Worm (Caenorhabditis elegans) whole organism, young adult: Measurements from ENCODE around the gene B0252.8.

Experiments
- B0019.2 ChIP-seq: fragments of 200-800 bp; sonication (Bioruptor generic); conservative IDR thresholded peaks from 2 replicates; pipeline ENCODE4 v1.3.6; 2022; ENCODE audit warnings: missing genetic modification reagents, missing genetic modification characterization, missing compliant biosample characterization
- B0035.1 ChIP-seq: sonication (generic microtip); optimal IDR thresholded peaks from 2 replicates; lab custom pipeline; 2016; ENCODE audit warnings: missing genetic modification characterization, mild to moderate bottlenecking, missing compliant biosample characterization, missing genotype, missing genetic modification reagents
- B0261.1 ChIP-seq: sonication (generic microtip); optimal IDR thresholded peaks from 2 replicates; lab custom pipeline; 2016; ENCODE audit warnings: mild to moderate bottlenecking, missing genetic modification characterization, moderate library complexity, missing compliant biosample characterization
- B0336.3 ChIP-seq: fragments of 200-800 bp; sonication (Bioruptor generic); IDR thresholded peaks from 2 replicates; pipeline ENCODE4 v1.3.6; 2022; ENCODE audit warnings: missing genetic modification characterization, missing compliant biosample characterization
- C06A6.2 ChIP-seq: fragments of 200-800 bp; sonication (Bioruptor generic); conservative IDR thresholded peaks from 2 replicates; pipeline ENCODE4 v1.3.6; 2022; ENCODE audit warnings: missing genetic modification characterization, missing compliant biosample characterization
- F22D6.2 ChIP-seq: sonication (generic microtip); optimal IDR thresholded peaks from 2 replicates; lab custom pipeline; 2016; ENCODE audit warnings: mild to moderate bottlenecking, missing genetic modification characterization, missing compliant biosample characterization
- F23B12.7 ChIP-seq: sonication (generic microtip); optimal IDR thresholded peaks from 2 replicates; lab custom pipeline; 2017; ENCODE audit warnings: missing genetic modification characterization, mild to moderate bottlenecking, missing compliant biosample characterization, antibody characterized with exemption, moderate library complexity; ENCODE audit not compliant: insufficient read depth
- F33H1.4 ChIP-seq: fragments of 200-800 bp; sonication (Bioruptor generic); IDR thresholded peaks from 2 replicates; pipeline ENCODE4 v1.3.6; 2022; ENCODE audit warnings: missing genetic modification reagents, missing genetic modification characterization, missing compliant biosample characterization
- F37B4.10 ChIP-seq: fragments of 200-800 bp; sonication (Bioruptor generic); IDR thresholded peaks from 2 replicates; pipeline ENCODE4 v1.3.6; 2022; ENCODE audit warnings: missing genetic modification characterization, missing compliant biosample characterization
- F49E8.2 ChIP-seq: sonication (generic microtip); optimal IDR thresholded peaks from 3 replicates; lab custom pipeline; 2017; ENCODE audit warnings: missing genetic modification characterization, mild to moderate bottlenecking, missing compliant biosample characterization, antibody characterized with exemption, moderate library complexity; ENCODE audit not compliant: insufficient read depth
- F55B11.4 ChIP-seq: sonication (generic microtip); optimal IDR thresholded peaks from 2 replicates; lab custom pipeline; 2016; ENCODE audit warnings: missing compliant biosample characterization, missing genetic modification characterization, borderline replicate concordance; ENCODE audit not compliant: insufficient read depth
- Y53F4B.3 ChIP-seq: fragments of 200-800 bp; sonication (Bioruptor generic); IDR thresholded peaks from 2 replicates; pipeline ENCODE4 v1.3.6; 2022; ENCODE audit warnings: missing genetic modification reagents, missing genetic modification characterization, missing compliant biosample characterization
- Y56A3A.18 ChIP-seq: fragments of 200-800 bp; sonication (Bioruptor generic); IDR thresholded peaks from 2 replicates; pipeline ENCODE4 v1.3.6; 2022; ENCODE audit warnings: missing genetic modification reagents, missing genetic modification characterization, missing compliant biosample characterization
- ama-1 ChIP-seq, 3 experiments: fragments of 150-350 bp in 1 of 3; sonication (generic microtip) in 2 of 3; optimal IDR thresholded peaks; 2 replicates each; lab custom pipeline; 2014 to 2018; ENCODE audit warnings: missing biosample characterization in 2 of 3, missing genetic modification characterization in 2 of 3, missing genetic modification reagents in 2 of 3
- aptf-2 ChIP-seq: fragments of 200-800 bp; sonication (Bioruptor generic); conservative IDR thresholded peaks from 2 replicates; pipeline ENCODE4 v1.3.6; 2022; ENCODE audit warnings: missing genetic modification reagents, missing genetic modification characterization, missing compliant biosample characterization
- attf-6 ChIP-seq: fragments of 200-800 bp; sonication (Bioruptor generic); IDR thresholded peaks from 2 replicates; pipeline ENCODE4 v1.3.6; 2022; ENCODE audit warnings: missing genetic modification reagents, missing genetic modification characterization, missing compliant biosample characterization
- bed-2 ChIP-seq: fragments of 200-800 bp; sonication (Bioruptor generic); IDR thresholded peaks from 2 replicates; pipeline ENCODE4 v1.3.6; 2022; ENCODE audit warnings: missing genetic modification reagents, missing genetic modification characterization, missing compliant biosample characterization
- ccch-3 ChIP-seq: fragments of 200-800 bp; sonication (Bioruptor generic); optimal IDR thresholded peaks from 2 replicates; lab custom pipeline; 2018; ENCODE audit warnings: mild to moderate bottlenecking, missing genetic modification characterization, missing compliant biosample characterization
- cebp-1 ChIP-seq, 2 experiments: fragments of 200-800 bp in 1 of 2; sonication (Bioruptor generic) in 1 of 2; sonication (generic microtip) in 1 of 2; IDR thresholded peaks in 1 of 2; optimal IDR thresholded peaks in 1 of 2; 2 replicates each; pipeline versions ENCODE4 v1.3.6 to Lab custom; 2017 to 2022; ENCODE audit warnings: missing compliant biosample characterization in 2 of 2, missing genetic modification characterization in 2 of 2, mild to moderate bottlenecking in 1 of 2, missing genetic modification reagents in 1 of 2, moderate library complexity in 1 of 2
- ceh-27 ChIP-seq: fragments of 200-800 bp; sonication (Bioruptor generic); optimal IDR thresholded peaks from 2 replicates; lab custom pipeline; 2018; ENCODE audit warnings: mild to moderate bottlenecking, missing genetic modification characterization, moderate library complexity, missing compliant biosample characterization
- ceh-79 ChIP-seq: sonication (generic microtip); optimal IDR thresholded peaks from 2 replicates; lab custom pipeline; 2017; ENCODE audit warnings: mild to moderate bottlenecking, missing genetic modification characterization, missing compliant biosample characterization
- dpff-1 ChIP-seq: sonication (generic microtip); optimal IDR thresholded peaks from 2 replicates; lab custom pipeline; 2017; ENCODE audit warnings: mild to moderate bottlenecking, missing genetic modification characterization, missing compliant biosample characterization
- dpl-1 ChIP-seq: fragments of 150-350 bp; optimal IDR thresholded peaks from 2 replicates; lab custom pipeline; 2014; ENCODE audit warnings: missing biosample characterization, missing genetic modification reagents, missing genetic modification characterization
- fkh-3 ChIP-seq: sonication (generic microtip); optimal IDR thresholded peaks from 2 replicates; lab custom pipeline; 2016; ENCODE audit warnings: mild to moderate bottlenecking, missing genetic modification characterization, missing compliant biosample characterization
- him-1 ChIP-seq: sonication (generic microtip); optimal IDR thresholded peaks from 2 replicates; lab custom pipeline; 2016; ENCODE audit warnings: missing genotype, missing genetic modification reagents, missing genetic modification characterization, missing compliant biosample characterization
- hlh-12 ChIP-seq: sonication (generic microtip); optimal IDR thresholded peaks from 2 replicates; lab custom pipeline; 2016; ENCODE audit warnings: missing genetic modification characterization, missing compliant biosample characterization
- hmg-1.2 ChIP-seq: fragments of 200-800 bp; sonication (Bioruptor generic); IDR thresholded peaks from 2 replicates; pipeline ENCODE4 v1.3.6; 2022; ENCODE audit warnings: missing genetic modification reagents, missing genetic modification characterization, missing compliant biosample characterization
- hmg-20 ChIP-seq: fragments of 200-800 bp; sonication (Bioruptor generic); IDR thresholded peaks from 2 replicates; pipeline ENCODE4 v1.3.6; 2022; ENCODE audit warnings: missing genetic modification reagents, missing genetic modification characterization, missing compliant biosample characterization
- lag-1 ChIP-seq: fragments of 200-800 bp; sonication (Bioruptor generic); IDR thresholded peaks from 2 replicates; pipeline ENCODE4 v1.3.6; 2022; ENCODE audit warnings: missing genetic modification reagents, missing genetic modification characterization, missing compliant biosample characterization
- lin-40 ChIP-seq: sonication (generic microtip); optimal IDR thresholded peaks from 2 replicates; lab custom pipeline; 2016; ENCODE audit warnings: missing genetic modification characterization, mild to moderate bottlenecking, missing compliant biosample characterization, missing genotype, missing genetic modification reagents
- lir-1 ChIP-seq: fragments of 200-800 bp; sonication (Bioruptor generic); conservative IDR thresholded peaks from 2 replicates; pipeline ENCODE4 v1.3.6; 2022; ENCODE audit warnings: missing genetic modification reagents, missing genetic modification characterization, missing compliant biosample characterization
- madf-10 ChIP-seq: sonication (generic microtip); optimal IDR thresholded peaks from 2 replicates; lab custom pipeline; 2016; ENCODE audit warnings: mild to moderate bottlenecking, missing genetic modification characterization, missing compliant biosample characterization
- nfyb-1 ChIP-seq: fragments of 200-800 bp; sonication (Bioruptor generic); IDR thresholded peaks from 2 replicates; pipeline ENCODE4 v1.3.6; 2022; ENCODE audit warnings: missing genetic modification reagents, missing genetic modification characterization, missing compliant biosample characterization
- nhr-179 ChIP-seq: sonication (generic microtip); optimal IDR thresholded peaks from 2 replicates; lab custom pipeline; 2016; ENCODE audit warnings: mild to moderate bottlenecking, missing genetic modification characterization, missing compliant biosample characterization
- nhr-90 ChIP-seq: sonication (generic microtip); optimal IDR thresholded peaks from 2 replicates; lab custom pipeline; 2016; ENCODE audit warnings: missing genotype, mild to moderate bottlenecking, missing genetic modification characterization, missing compliant biosample characterization
- pbrm-1 ChIP-seq: fragments of 200-800 bp; sonication (Bioruptor generic); IDR thresholded peaks from 2 replicates; pipeline ENCODE4 v1.3.6; 2022; ENCODE audit warnings: missing genetic modification reagents, missing genetic modification characterization, missing compliant biosample characterization
- pha-4 ChIP-seq: fragments of 150-350 bp; sonication (generic microtip); optimal IDR thresholded peaks from 2 replicates; lab custom pipeline; 2014; ENCODE audit warnings: missing biosample characterization, missing genetic modification reagents, missing genetic modification characterization
- sdz-38 ChIP-seq: sonication (generic microtip); optimal IDR thresholded peaks from 2 replicates; lab custom pipeline; 2016; ENCODE audit warnings: missing genotype, missing genetic modification characterization, missing compliant biosample characterization
- snpc-1.1 ChIP-seq: sonication (generic microtip); optimal IDR thresholded peaks from 2 replicates; lab custom pipeline; 2017; ENCODE audit warnings: missing genetic modification characterization, mild to moderate bottlenecking, missing compliant biosample characterization, antibody characterized with exemption, moderate library complexity, missing genotype, missing genetic modification reagents; ENCODE audit not compliant: insufficient read depth
- tbp1 ChIP-seq: fragments of 200-800 bp; sonication (Bioruptor generic); optimal IDR thresholded peaks from 2 replicates; lab custom pipeline; 2018; ENCODE audit warnings: mild to moderate bottlenecking, missing genetic modification characterization, missing compliant biosample characterization
- tbx-9 ChIP-seq: sonication (generic microtip); optimal IDR thresholded peaks from 2 replicates; lab custom pipeline; 2016; ENCODE audit warnings: borderline replicate concordance, missing genetic modification characterization, inconsistent platforms, missing compliant biosample characterization
- tlf-1 ChIP-seq: fragments of 200-800 bp; sonication (Bioruptor generic); optimal IDR thresholded peaks from 2 replicates; lab custom pipeline; 2018; ENCODE audit warnings: mild to moderate bottlenecking, missing genetic modification characterization, missing compliant biosample characterization
- zim-3 ChIP-seq: sonication (generic microtip); optimal IDR thresholded peaks from 2 replicates; lab custom pipeline; 2017; ENCODE audit warnings: mild to moderate bottlenecking, missing genetic modification characterization, moderate library complexity, missing compliant biosample characterization
- ztf-22 ChIP-seq: fragments of 200-800 bp; sonication (Bioruptor generic); optimal IDR thresholded peaks from 2 replicates; lab custom pipeline; 2018; ENCODE audit warnings: mild to moderate bottlenecking, missing genetic modification characterization, moderate library complexity, missing compliant biosample characterization
- ztf-25 ChIP-seq: fragments of 200-800 bp; sonication (Bioruptor generic); IDR thresholded peaks from 2 replicates; pipeline ENCODE4 v1.3.6; 2022; ENCODE audit warnings: missing genetic modification reagents, missing genetic modification characterization, missing compliant biosample characterization
- ztf-3 ChIP-seq: fragments of 200-800 bp; sonication (Bioruptor generic); optimal IDR thresholded peaks from 2 replicates; lab custom pipeline; 2018; ENCODE audit warnings: mild to moderate bottlenecking, missing genetic modification characterization, missing compliant biosample characterization

B0252.8 gene

DNA sequence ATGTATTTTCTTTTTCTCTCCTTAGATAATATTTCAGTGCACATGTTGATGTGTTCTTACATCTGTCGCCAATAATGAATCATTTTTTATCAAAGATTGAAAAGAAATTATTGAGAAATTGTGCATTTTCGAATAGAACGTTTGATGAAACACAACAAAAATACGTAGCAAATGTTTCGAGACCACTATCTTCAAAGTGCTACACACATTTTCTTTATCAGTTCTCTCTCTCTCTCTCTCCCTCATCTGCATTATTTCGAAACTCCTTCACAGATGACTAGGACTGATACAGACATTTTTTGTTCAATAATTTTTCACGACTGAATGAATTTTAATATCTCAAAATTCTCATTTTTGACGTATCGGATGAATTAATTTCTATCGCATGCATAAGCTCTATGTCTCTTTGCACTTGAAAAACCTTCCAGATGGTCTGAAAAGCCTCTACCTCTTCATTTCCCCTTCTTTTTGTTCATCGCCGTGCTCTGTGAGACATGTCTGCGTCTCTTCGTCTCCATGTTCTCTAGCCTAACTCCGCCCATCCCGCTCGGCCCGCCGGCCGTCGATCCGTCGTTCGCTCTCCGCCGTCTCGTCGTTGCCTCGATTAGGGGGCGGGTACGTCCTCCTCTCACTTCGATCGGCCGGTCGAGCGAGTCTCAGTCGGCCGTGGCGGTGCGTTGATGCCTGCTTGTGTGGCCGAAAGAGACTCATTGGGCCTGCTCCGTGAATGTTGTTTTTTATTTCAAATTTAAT is 27.5 kb downstream of the B0252.8 start (continued):
- TF ChIP-seq aptf-2, result no peak
- no peak for TF ChIP-seq ama-1 (optimal IDR thresholded peaks at IDR 0.05; lab: Kevin White, UChicago)
- TF ChIP-seq ama-1 (GFP tag; optimal IDR thresholded peaks at IDR 0.05; lab: Kevin White, UChicago), result no peak
- TF ChIP-seq bed-2, result no peak
- no peak for TF ChIP-seq C06A6.2 (GFP tag; lab: Robert Waterston, UW)
- no peak for TF ChIP-seq tlf-1 (GFP tag; lab: Kevin White, UChicago)
- TF ChIP-seq B0035.1, result no peak
- TF ChIP-seq B0336.3 (GFP tag; lab: Robert Waterston, UW), result no peak
- peak; percentile 89 for TF ChIP-seq madf-10 (tag; lab: Kevin White, UChicago)
- no peak for TF ChIP-seq nhr-179
- TF ChIP-seq pbrm-1, result no peak
- no peak for TF ChIP-seq dpff-1 (tag; lab: Kevin White, UChicago)
- TF ChIP-seq dpl-1 (GFP tag; lab: Kevin White, UChicago), result no peak
- TF ChIP-seq lin-40, result no peak
- no peak for TF ChIP-seq ztf-25
- no peak for TF ChIP-seq B0019.2
- TF ChIP-seq F49E8.2, result no peak
- no peak for TF ChIP-seq zim-3 (tag; lab: Kevin White, UChicago)
- no peak for TF ChIP-seq pha-4 (tag; lab: Kevin White, UChicago)
- TF ChIP-seq hmg-1.2 (GFP tag; lab: Robert Waterston, UW), result peak; percentile 67; the same call in 1 of the 2 replicates
- no peak for TF ChIP-seq snpc-1.1
- TF ChIP-seq him-1 (tag; lab: Kevin White, UChicago), result no peak
- no peak for TF ChIP-seq hlh-12 (tag; lab: Kevin White, UChicago)
- no peak for TF ChIP-seq fkh-3 (tag; lab: Kevin White, UChicago)
- TF ChIP-seq tbx-9 (tag; lab: Kevin White, UChicago), result no peak
- no peak; the same call in 1 of the 2 replicates for TF ChIP-seq cebp-1 (GFP tag; IDR thresholded peaks at IDR 0.05; lab: Robert Waterston, UW)
- peak; percentile 82 for TF ChIP-seq cebp-1 (tag; optimal IDR thresholded peaks at IDR 0.05; lab: Kevin White, UChicago)
- TF ChIP-seq F55B11.4, result no peak
- no peak for TF ChIP-seq Y53F4B.3 (GFP tag; lab: Robert Waterston, UW)
- no peak for TF ChIP-seq F37B4.10 (GFP tag; lab: Robert Waterston, UW)
- TF ChIP-seq nhr-90 (tag; lab: Kevin White, UChicago), result no peak
- TF ChIP-seq B0261.1 (tag; lab: Kevin White, UChicago), result no peak
- no peak for TF ChIP-seq F23B12.7 (tag; lab: Kevin White, UChicago)
- no peak for TF ChIP-seq ztf-22
- TF ChIP-seq lir-1, result no peak
- no peak for TF ChIP-seq F22D6.2 (tag; lab: Kevin White, UChicago)
- TF ChIP-seq F33H1.4 (GFP tag; lab: Robert Waterston, UW), result no peak
- no peak for TF ChIP-seq hmg-20 (GFP tag; lab: Robert Waterston, UW)
- TF ChIP-seq attf-6, result no peak
- TF ChIP-seq tbp1, result no peak
- TF ChIP-seq ceh-79 (tag; lab: Kevin White, UChicago), result no peak
- 0 out of 2 replicates have a peak, but pooled peaks have one; percentile 14 for TF ChIP-seq nfyb-1 (GFP tag; lab: Robert Waterston, UW)
- peak; percentile 48 for TF ChIP-seq ceh-27 (GFP tag; lab: Kevin White, UChicago)
- TF ChIP-seq ztf-3, result no peak
- no peak for TF ChIP-seq Y56A3A.18
- TF ChIP-seq sdz-38 (tag; lab: Kevin White, UChicago), result no peak
- no peak for TF ChIP-seq lag-1
- no peak for TF ChIP-seq ccch-3 (GFP tag; lab: Kevin White, UChicago)
